Worm (Caenorhabditis elegans): ENCODE results near the gene swsn-7.

ce11 chrII:8047264-8047663 is 19.7 kb upstream of the swsn-7 start, which contains the start of gene apn-1:
- TF ChIP-seq unc-39 (tag; optimal IDR thresholded peaks at IDR 0.05) (no peak), R02D3.7 (tag; optimal IDR thresholded peaks at IDR 0.05) (no peak)
